Fruit fly (Drosophila melanogaster) whole organism, embryonic: ENCODE data around the gene CG17717.

Experiments used
- CG14710 ChIP-seq: fragments of 200-800 bp; sonication (Bioruptor generic); optimal IDR thresholded peaks from 3 replicates; lab custom pipeline; 2019; ENCODE audit warnings: missing biosample characterization, mild to moderate bottlenecking, missing genetic modification characterization, moderate library complexity
- CG2199 ChIP-seq: fragments of 200-800 bp; sonication (Bioruptor generic); IDR thresholded peaks from 3 replicates; pipeline ENCODE4 v1.3.6; 2022; ENCODE audit warnings: missing biosample characterization, missing genetic modification characterization
- CG4328 ChIP-seq: fragments of 200-800 bp; sonication (Bioruptor generic); optimal IDR thresholded peaks from 3 replicates; lab custom pipeline; 2017; ENCODE audit warnings: missing biosample characterization, missing genetic modification reagents, missing genetic modification characterization
- CG6765 ChIP-seq: fragments of 200-800 bp; sonication (Bioruptor generic); optimal IDR thresholded peaks from 3 replicates; lab custom pipeline; 2017; ENCODE audit warnings: missing biosample characterization, mild to moderate bottlenecking, missing genetic modification characterization
- CG8359 ChIP-seq: fragments of 200-800 bp; sonication (Bioruptor generic); optimal IDR thresholded peaks from 2 replicates; lab custom pipeline; 2017; ENCODE audit warnings: missing biosample characterization, mild to moderate bottlenecking, missing genetic modification characterization, borderline replicate concordance
- CG8478 ChIP-seq: fragments of >200 bp; optimal IDR thresholded peaks from 2 replicates; lab custom pipeline; 2018
- Dp ChIP-seq: fragments of 200-800 bp; sonication (Bioruptor generic); optimal IDR thresholded peaks from 2 replicates; lab custom pipeline; 2018; ENCODE audit warnings: missing biosample characterization, mild to moderate bottlenecking, missing genetic modification characterization, moderate library complexity
- Spps ChIP-seq: fragments of 200-800 bp; sonication (Bioruptor generic); optimal IDR thresholded peaks from 2 replicates; lab custom pipeline; 2018; ENCODE audit warnings: missing biosample characterization, mild to moderate bottlenecking, missing genetic modification characterization
- ems ChIP-seq: fragments of 200-800 bp; sonication (Bioruptor generic); optimal IDR thresholded peaks from 3 replicates; lab custom pipeline; 2016; ENCODE audit warnings: missing biosample characterization, missing genetic modification characterization
- gcm2 ChIP-seq: fragments of 200-800 bp; sonication (Bioruptor generic); optimal IDR thresholded peaks from 2 replicates; lab custom pipeline; 2016; ENCODE audit warnings: missing biosample characterization, missing genetic modification characterization
- pfk ChIP-seq: fragments of 200-800 bp; sonication (Bioruptor generic); optimal IDR thresholded peaks from 2 replicates; lab custom pipeline; 2018; ENCODE audit warnings: missing biosample characterization, mild to moderate bottlenecking, missing genetic modification characterization, moderate library complexity
- psq ChIP-seq: fragments of 200-800 bp; sonication (Bioruptor generic); optimal IDR thresholded peaks from 2 replicates; lab custom pipeline; 2017; ENCODE audit warnings: missing biosample characterization, missing genetic modification characterization
- tin ChIP-seq: fragments of 200-800 bp; sonication (Bioruptor generic); optimal IDR thresholded peaks from 3 replicates; lab custom pipeline; 2016; ENCODE audit warnings: missing biosample characterization, missing genetic modification characterization

dm6 chrX:6546970-6547369, 42.1 kb upstream of the CG17717 start:
- TF ChIP-seq tin (GFP tag; lab: Kevin White, UChicago) (no peak), CG14710 (no peak), Spps (tag; lab: Kevin White, UChicago) (no peak), CG8478 (lab: Kevin White, UChicago) (no peak), Dp (GFP tag; lab: Kevin White, UChicago) (no peak), CG6765 (no peak), CG8359 (GFP tag; lab: Kevin White, UChicago) (no peak), gcm2 (GFP tag; lab: Kevin White, UChicago) (no peak), CG2199 (GFP tag; lab: Robert Waterston, UW) (no peak), CG4328 (GFP tag; lab: Kevin White, UChicago) (no peak), ems (GFP tag; lab: Kevin White, UChicago) (no peak), pfk (GFP tag; lab: Kevin White, UChicago) (no peak), psq (GFP tag; lab: Kevin White, UChicago) (no peak)
